Fruit fly (Drosophila melanogaster): Measurements from ENCODE around the gene Pstk.

DNA sequence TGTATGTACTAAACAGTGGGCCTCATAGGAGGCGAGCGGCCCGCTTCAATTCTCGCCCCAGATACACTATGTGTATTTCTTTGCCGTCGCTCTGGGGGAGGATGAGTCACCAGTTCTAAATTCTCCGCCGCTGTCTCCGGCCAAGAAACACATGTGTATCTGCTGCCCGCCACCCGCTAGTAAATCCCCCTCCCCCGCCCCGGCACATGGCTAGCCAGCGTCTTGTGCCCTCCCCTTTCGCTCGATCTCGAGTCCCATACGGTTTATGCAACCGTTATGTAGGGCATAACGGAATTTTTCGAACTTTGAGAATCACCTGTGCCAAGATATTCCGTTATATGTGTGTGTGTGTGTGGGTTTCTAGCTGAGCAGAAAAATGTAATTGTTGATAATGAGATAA, 12.4 kb downstream of the Pstk start:
- no peak for TF ChIP-seq psq (GFP tag; optimal IDR thresholded peaks at IDR 0.05)
- TF ChIP-seq foxo (GFP tag; optimal IDR thresholded peaks at IDR 0.05) = no peak
- TF ChIP-seq CG32264 (GFP tag; optimal IDR thresholded peaks at IDR 0.05) = no peak
- TF ChIP-seq usp (GFP tag; optimal IDR thresholded peaks at IDR 0.05) = no peak
- TF ChIP-seq Jra (GFP tag; optimal IDR thresholded peaks at IDR 0.05) = no peak
- no peak for TF ChIP-seq lola (GFP tag; optimal IDR thresholded peaks at IDR 0.05)
